Fruit fly (Drosophila melanogaster) whole organism, prepupa: ENCODE measurements around the gene CG8945.

Source experiments
- Hr38 ChIP-seq: sonication (Bioruptor generic); optimal IDR thresholded peaks from 2 replicates; lab custom pipeline; 2016; ENCODE audit warnings: missing biosample characterization, missing genetic modification characterization
- Smox ChIP-seq: fragments of 200-800 bp; sonication (Bioruptor generic); optimal IDR thresholded peaks from 3 replicates; lab custom pipeline; 2016; ENCODE audit warnings: missing biosample characterization, missing genetic modification characterization
- Sox102F ChIP-seq: fragments of 200-800 bp; sonication (Bioruptor generic); optimal IDR thresholded peaks from 2 replicates; lab custom pipeline; 2016; ENCODE audit warnings: missing biosample characterization, mild to moderate bottlenecking, missing genetic modification characterization
- achi ChIP-seq: fragments of 200-800 bp; sonication (Bioruptor generic); optimal IDR thresholded peaks from 3 replicates; lab custom pipeline; 2016; ENCODE audit warnings: missing biosample characterization, missing genetic modification characterization
- fd59A ChIP-seq: fragments of 200-800 bp; sonication (Bioruptor generic); optimal IDR thresholded peaks from 2 replicates; lab custom pipeline; 2017; ENCODE audit warnings: missing biosample characterization, mild to moderate bottlenecking, missing genetic modification characterization, missing genetic modification reagents
- salr ChIP-seq, 2 experiments: fragments of 200-800 bp; sonication (Bioruptor generic); optimal IDR thresholded peaks; 3 replicates each; lab custom pipeline; 2016 to 2018; ENCODE audit warnings: missing biosample characterization in 2 of 2, missing genetic modification characterization in 2 of 2, mild to moderate bottlenecking in 1 of 2

dm6 chrX:17123545-17124203 is 36.2 kb upstream of the CG8945 start:
- TF ChIP-seq fd59A (no peak), salr (GFP tag; optimal IDR thresholded peaks at IDR 0.05; lab: Kevin White, UChicago) (peak in 1 of 2 experiments; percentile 16), achi (peak; percentile 50), Sox102F (peak; percentile 64), Smox (GFP tag; lab: Kevin White, UChicago) (peak; percentile 60), Hr38 (no peak)
